Fruit fly (Drosophila melanogaster): ENCODE data around the gene CG46466.

Gene CG46466

dm6 chr4:709730-710129, 46.8 kb upstream of the CG46466 start (continued):
- TF ChIP-seq gce (GFP tag; IDR thresholded peaks at IDR 0.05) (no peak), chn (GFP tag; optimal IDR thresholded peaks at IDR 0.05) (no peak), CG4707 (GFP tag; optimal IDR thresholded peaks at IDR 0.05) (no peak), gro (GFP tag; optimal IDR thresholded peaks at IDR 0.05) (no peak), nau (GFP tag; optimal IDR thresholded peaks at IDR 0.05) (no peak), al (GFP tag; IDR thresholded peaks at IDR 0.05) (no peak), CG15514 (GFP tag; optimal IDR thresholded peaks at IDR 0.05) (no peak), CG4854 (GFP tag; optimal IDR thresholded peaks at IDR 0.05) (no peak), MTF-1 (GFP tag; optimal IDR thresholded peaks at IDR 0.05; ENCODE audit: borderline replicate concordance) (no peak), ken (GFP tag; IDR thresholded peaks at IDR 0.05) (no peak), dmrt11E (tag; optimal IDR thresholded peaks at IDR 0.05) (peak; percentile 48), maf-S (GFP tag; optimal IDR thresholded peaks at IDR 0.05) (no peak), Hmr (GFP tag; optimal IDR thresholded peaks at IDR 0.05) (no peak), ranshi (GFP tag; IDR thresholded peaks at IDR 0.05) (no peak), ewg (GFP tag; optimal IDR thresholded peaks at IDR 0.05) (no peak), CG16863 (GFP tag; optimal IDR thresholded peaks at IDR 0.05) (no peak), Deaf1 (tag; optimal IDR thresholded peaks at IDR 0.05) (no peak), CG8388 (GFP tag; optimal IDR thresholded peaks at IDR 0.05) (no peak), ara (GFP tag; IDR thresholded peaks at IDR 0.05) (peak; percentile 35; the same call in 1 of the 2 replicates), fd3F (GFP tag; optimal IDR thresholded peaks at IDR 0.05) (no peak), MBD-R2 (GFP tag; IDR thresholded peaks at IDR 0.05) (no peak), slbo (GFP tag; IDR thresholded peaks at IDR 0.05) (no peak), dmrt99B (tag; optimal IDR thresholded peaks at IDR 0.05) (no peak), CG12769 (tag; optimal IDR thresholded peaks at IDR 0.05) (no peak), HmgZ (tag; optimal IDR thresholded peaks at IDR 0.05) (no peak), seq (GFP tag; IDR thresholded peaks at IDR 0.05) (no peak), CG33557 (GFP tag; optimal IDR thresholded peaks at IDR 0.05) (peak; percentile 12), ttk (GFP tag; IDR thresholded peaks at IDR 0.05) (no peak), pan (optimal IDR thresholded peaks at IDR 0.05) (no peak), pan (GFP tag; optimal IDR thresholded peaks at IDR 0.05 in 1 of 2, IDR thresholded peaks at IDR 0.05 in 1 of 2) (no peak), lov (optimal IDR thresholded peaks at IDR 0.05) (no peak), lov (GFP tag; IDR thresholded peaks at IDR 0.05) (no peak), CG7745 (tag; optimal IDR thresholded peaks at IDR 0.05) (no peak), CkIIα-i1 (GFP tag; IDR thresholded peaks at IDR 0.05) (no peak), CG6689 (GFP tag; IDR thresholded peaks at IDR 0.05) (no peak), CG8089 (GFP tag; optimal IDR thresholded peaks at IDR 0.05) (no peak), CG31224 (GFP tag; IDR thresholded peaks at IDR 0.05) (no peak), HLH54F (GFP tag; optimal IDR thresholded peaks at IDR 0.05) (no peak), gt (GFP tag; IDR thresholded peaks at IDR 0.05) (no peak), CG10565 (GFP tag; optimal IDR thresholded peaks at IDR 0.05) (no peak), CTCF (GFP tag; optimal IDR thresholded peaks at IDR 0.05) (no peak), usp (GFP tag; optimal IDR thresholded peaks at IDR 0.05) (no peak), Usf (GFP tag; optimal IDR thresholded peaks at IDR 0.05) (peak; percentile 8), danr (GFP tag; IDR thresholded peaks at IDR 0.05) (no peak), CG13894 (tag; optimal IDR thresholded peaks at IDR 0.05) (no peak), CG3163 (GFP tag; optimal IDR thresholded peaks at IDR 0.05) (no peak), CG13624 (GFP tag; optimal IDR thresholded peaks at IDR 0.05) (no peak), odd (GFP tag; optimal IDR thresholded peaks at IDR 0.05) (no peak), yki (optimal IDR thresholded peaks at IDR 0.05) (no peak), HLHmδ (GFP tag; optimal IDR thresholded peaks at IDR 0.05) (no peak), sisA (GFP tag; IDR thresholded peaks at IDR 0.05) (no peak), CHES-1-like (GFP tag; optimal IDR thresholded peaks at IDR 0.05) (no peak), CG31365 (tag; optimal IDR thresholded peaks at IDR 0.05) (no peak), CG9797 (GFP tag; optimal IDR thresholded peaks at IDR 0.05) (no peak)

All from whole organism, embryonic.